Fruit fly (Drosophila melanogaster) whole organism, prepupa: Measurements from ENCODE around the gene disco-r.

Experiments used
- CG4318 ChIP-seq: fragments of 200-800 bp; sonication (Bioruptor generic); optimal IDR thresholded peaks from 3 replicates; lab custom pipeline; 2017; ENCODE audit warnings: missing biosample characterization, mild to moderate bottlenecking, missing genetic modification characterization
- CG6792 ChIP-seq: fragments of 200-800 bp; sonication (Bioruptor generic); optimal IDR thresholded peaks from 3 replicates; lab custom pipeline; 2016; ENCODE audit warnings: missing biosample characterization, missing genetic modification characterization
- CG7368 ChIP-seq: fragments of 200-800 bp; sonication (Bioruptor generic); optimal IDR thresholded peaks from 3 replicates; lab custom pipeline; 2016; ENCODE audit warnings: missing biosample characterization, missing genetic modification characterization
- Ets21C ChIP-seq: fragments of 200-800 bp; sonication (Bioruptor generic); optimal IDR thresholded peaks from 3 replicates; lab custom pipeline; 2016; ENCODE audit warnings: missing biosample characterization, missing genetic modification characterization
- Sox102F ChIP-seq: fragments of 200-800 bp; sonication (Bioruptor generic); optimal IDR thresholded peaks from 2 replicates; lab custom pipeline; 2016; ENCODE audit warnings: missing biosample characterization, mild to moderate bottlenecking, missing genetic modification characterization
- Sox14 ChIP-seq: fragments of 200-800 bp; sonication (Bioruptor generic); optimal IDR thresholded peaks from 3 replicates; lab custom pipeline; 2016; ENCODE audit warnings: missing biosample characterization, missing genetic modification characterization
- salr ChIP-seq, 2 experiments: fragments of 200-800 bp; sonication (Bioruptor generic); optimal IDR thresholded peaks; 3 replicates each; lab custom pipeline; 2016 to 2018; ENCODE audit warnings: missing biosample characterization in 2 of 2, missing genetic modification characterization in 2 of 2, mild to moderate bottlenecking in 1 of 2
- spab ChIP-seq: fragments of 200-800 bp; sonication (Bioruptor generic); optimal IDR thresholded peaks from 2 replicates; lab custom pipeline; 2017; ENCODE audit warnings: missing biosample characterization, mild to moderate bottlenecking, missing genetic modification characterization, missing genetic modification reagents
- svp ChIP-seq: fragments of 200-800 bp; sonication (Bioruptor generic); peaks from one replicate; lab custom pipeline; 2016; ENCODE audit warnings: missing biosample characterization, missing genetic modification characterization

- TF ChIP-seq salr (GFP tag; optimal IDR thresholded peaks at IDR 0.05; lab: Kevin White, UChicago) = peak; percentile 14 to 19
- peak; percentile 56 for TF ChIP-seq CG6792
- peak; percentile 73 for TF ChIP-seq CG4318 (GFP tag; lab: Kevin White, UChicago)
- TF ChIP-seq CG7368 (GFP tag; lab: Kevin White, UChicago) = peak; percentile 70
- no peak for TF ChIP-seq spab
- TF ChIP-seq svp (GFP tag; lab: Kevin White, UChicago) = peak; percentile 86
- TF ChIP-seq Sox102F (GFP tag; lab: Kevin White, UChicago) = peak; percentile 73
- TF ChIP-seq Ets21C = peak; percentile 66
- peak; percentile 76 for TF ChIP-seq Sox14 (GFP tag; lab: Kevin White, UChicago)
Observed at dm6 chrX:16090179-16091144, 58.3 kb downstream of the disco-r start.
